Worm (Caenorhabditis elegans) whole organism, L4 larva: ENCODE measurements around the gene acbp-4.

Experiments
- F49E8.2 ChIP-seq: sonication (generic microtip); optimal IDR thresholded peaks from 2 replicates; lab custom pipeline; 2016; ENCODE audit warnings: missing compliant biosample characterization, mild to moderate bottlenecking, missing genetic modification characterization, borderline replicate concordance
- lin-13 ChIP-seq: fragments of 150-350 bp; optimal IDR thresholded peaks from 2 replicates; lab custom pipeline; 2014; ENCODE audit warnings: missing biosample characterization, missing genetic modification reagents, missing genetic modification characterization
- snpc-4 ChIP-seq: fragments of 150-350 bp; optimal IDR thresholded peaks from 2 replicates; lab custom pipeline; 2014; ENCODE audit warnings: missing biosample characterization, missing genetic modification characterization

ce11 chrIII:7314473-7314872, 5.6 kb upstream of the acbp-4 start:
- TF ChIP-seq lin-13 (GFP tag; lab: Kevin White, UChicago) = no peak
- no peak for TF ChIP-seq snpc-4 (tag; lab: Kevin White, UChicago)
- TF ChIP-seq F49E8.2 (tag; lab: Kevin White, UChicago) = no peak
